Fruit fly (Drosophila melanogaster) whole organism, embryonic: Measurements from ENCODE around the gene Tcs3.

Experiments
- Awh ChIP-seq: fragments of 200-800 bp; sonication (Bioruptor generic); IDR thresholded peaks from 2 replicates; pipeline ENCODE4, ENCODE4 v1.3.6; 2022; ENCODE audit warnings: missing biosample characterization, missing genetic modification characterization
- Bgb ChIP-seq: fragments of 200-800 bp; sonication (Bioruptor generic); IDR thresholded peaks from 2 replicates; pipeline ENCODE4 v1.3.6; 2022; ENCODE audit warnings: missing biosample characterization, missing genetic modification characterization; ENCODE audit not compliant: partially characterized antibody
- Blimp-1 ChIP-seq: fragments of 200-800 bp; sonication (Bioruptor generic); optimal IDR thresholded peaks from 3 replicates; lab custom pipeline; 2018; ENCODE audit warnings: missing biosample characterization, missing genetic modification characterization, mild to moderate bottlenecking, moderate library complexity, missing genetic modification reagents
- CG10147 ChIP-seq: fragments of 200-800 bp; sonication (Bioruptor generic); optimal IDR thresholded peaks from 2 replicates; lab custom pipeline; 2019; ENCODE audit warnings: missing biosample characterization, mild to moderate bottlenecking, missing genetic modification characterization, moderate library complexity
- CG12769 ChIP-seq: fragments of 200-800 bp; sonication (Bioruptor generic); optimal IDR thresholded peaks from 2 replicates; lab custom pipeline; 2019; ENCODE audit warnings: missing biosample characterization, mild to moderate bottlenecking, missing genetic modification characterization, moderate library complexity
- CG13287 ChIP-seq: fragments of 200-800 bp; sonication (Bioruptor generic); IDR thresholded peaks from 2 replicates; pipeline ENCODE4 v1.3.6; 2022; ENCODE audit warnings: missing biosample characterization, missing genetic modification characterization; ENCODE audit not compliant: partially characterized antibody
- CG15514 ChIP-seq: fragments of 200-800 bp; sonication (Bioruptor generic); optimal IDR thresholded peaks from 3 replicates; lab custom pipeline; 2017; ENCODE audit warnings: missing biosample characterization, missing genetic modification characterization, mild to moderate bottlenecking, moderate library complexity, missing genetic modification reagents
- CG17612 ChIP-seq: fragments of 200-800 bp; sonication (Bioruptor generic); IDR thresholded peaks from 2 replicates; pipeline ENCODE4 v1.3.6; 2022; ENCODE audit warnings: missing biosample characterization, missing genetic modification characterization
- CG32532 ChIP-seq: fragments of 200-800 bp; sonication (Bioruptor generic); IDR thresholded peaks from 2 replicates; pipeline ENCODE4 v1.3.6; 2022; ENCODE audit warnings: missing biosample characterization, missing genetic modification characterization
- CG3838 ChIP-seq: fragments of 200-800 bp; sonication (Bioruptor generic); optimal IDR thresholded peaks from 3 replicates; lab custom pipeline; 2016; ENCODE audit warnings: missing biosample characterization, missing genetic modification characterization
- CG3847 ChIP-seq: fragments of 200-800 bp; sonication (Bioruptor generic); IDR thresholded peaks from 2 replicates; pipeline ENCODE4 v1.3.6; 2022; ENCODE audit warnings: missing biosample characterization, missing genetic modification characterization
- CG43689 ChIP-seq: fragments of 200-800 bp; sonication (Bioruptor generic); IDR thresholded peaks from 2 replicates; pipeline ENCODE4 v1.3.6; 2022; ENCODE audit warnings: missing biosample characterization, missing genetic modification characterization
- CG6175 ChIP-seq: fragments of 200-800 bp; sonication (Bioruptor generic); IDR thresholded peaks from 3 replicates; pipeline ENCODE4 v1.3.6; 2022; ENCODE audit warnings: missing biosample characterization, missing genetic modification characterization
- CG8290 ChIP-seq, 3 experiments: fragments of 200-800 bp; sonication (Bioruptor generic); optimal IDR thresholded peaks; 2 replicates each; lab custom pipeline; 2016 to 2019; ENCODE audit warnings: missing biosample characterization in 3 of 3, missing genetic modification characterization in 3 of 3, mild to moderate bottlenecking in 2 of 3, moderate library complexity in 1 of 3
- E2f2 ChIP-seq: fragments of 200-800 bp; sonication (Bioruptor generic); IDR thresholded peaks from 2 replicates; pipeline ENCODE4 v1.3.6; 2022; ENCODE audit warnings: missing biosample characterization, missing genetic modification characterization
- Ets65A ChIP-seq: fragments of 200-800 bp; sonication (Bioruptor generic); peaks from one replicate; lab custom pipeline; 2016; ENCODE audit warnings: missing biosample characterization, missing genetic modification characterization
- Med ChIP-seq: fragments of 200-800 bp; sonication (Bioruptor generic); peaks from one replicate; lab custom pipeline; 2016; ENCODE audit warnings: missing biosample characterization, missing genetic modification characterization, mild to moderate bottlenecking, inconsistent platforms, moderate library complexity
- NC2α ChIP-seq: fragments of 200-800 bp; sonication (Bioruptor generic); optimal IDR thresholded peaks from 2 replicates; lab custom pipeline; 2016; ENCODE audit warnings: missing biosample characterization, missing genetic modification characterization
- Opbp ChIP-seq: fragments of 200-800 bp; sonication (Bioruptor generic); IDR thresholded peaks from 3 replicates; pipeline ENCODE4 v1.3.6; 2022; ENCODE audit warnings: missing biosample characterization, missing genetic modification characterization; ENCODE audit not compliant: partially characterized antibody
- Pdp1 ChIP-seq, 2 experiments: fragments of 200-800 bp; sonication (Bioruptor generic); optimal IDR thresholded peaks; 3 replicates each; lab custom pipeline; 2016; ENCODE audit warnings: missing biosample characterization in 2 of 2, missing genetic modification characterization in 2 of 2, mild to moderate bottlenecking in 1 of 2, moderate library complexity in 1 of 2
- ap ChIP-seq: fragments of 200-800 bp; sonication (Bioruptor generic); IDR thresholded peaks from 2 replicates; pipeline ENCODE4 v1.3.6; 2022; ENCODE audit warnings: missing biosample characterization, missing genetic modification characterization
- bbx ChIP-seq: fragments of 200-800 bp; sonication (Bioruptor generic); IDR thresholded peaks from 2 replicates; pipeline ENCODE4 v1.3.6; 2022; ENCODE audit warnings: missing biosample characterization, missing genetic modification characterization; ENCODE audit not compliant: partially characterized antibody
- chinmo ChIP-seq: fragments of 200-800 bp; sonication (Bioruptor generic); IDR thresholded peaks from 4 replicates; pipeline ENCODE4 v1.3.6; 2022; ENCODE audit warnings: missing biosample characterization, missing genetic modification characterization; ENCODE audit not compliant: partially characterized antibody
- ci ChIP-seq: fragments of 200-800 bp; sonication (Bioruptor generic); IDR thresholded peaks from 3 replicates; pipeline ENCODE4 v1.3.6; 2022; ENCODE audit warnings: missing biosample characterization, missing genetic modification characterization
- crc ChIP-seq: fragments of 200-800 bp; sonication (Bioruptor generic); optimal IDR thresholded peaks from 2 replicates; lab custom pipeline; 2016; ENCODE audit warnings: missing biosample characterization, missing genetic modification characterization
- fd64A ChIP-seq: fragments of 200-800 bp; sonication (Bioruptor generic); optimal IDR thresholded peaks from 3 replicates; lab custom pipeline; 2018; ENCODE audit warnings: missing biosample characterization, mild to moderate bottlenecking, missing genetic modification characterization
- ftz-f1 ChIP-seq: fragments of 200-800 bp; sonication (Bioruptor generic); optimal IDR thresholded peaks from 2 replicates; lab custom pipeline; 2016; ENCODE audit warnings: missing biosample characterization, missing genetic modification characterization
- gcm ChIP-seq: fragments of 200-800 bp; sonication (Bioruptor generic); optimal IDR thresholded peaks from 2 replicates; lab custom pipeline; 2019; ENCODE audit warnings: missing biosample characterization, mild to moderate bottlenecking, missing genetic modification characterization, moderate library complexity
- lola ChIP-seq, 3 experiments: fragments of >200 bp in 2 of 3; fragments of 200-800 bp in 1 of 3; sonication (Bioruptor generic) in 1 of 3; optimal IDR thresholded peaks; 2 replicates each; lab custom pipeline; 2017 to 2019; ENCODE audit warnings: missing biosample characterization in 3 of 3, missing genetic modification characterization in 3 of 3, mild to moderate bottlenecking in 1 of 3, moderate library complexity in 1 of 3
- oc ChIP-seq: fragments of 200-800 bp; sonication (Bioruptor generic); optimal IDR thresholded peaks from 2 replicates; lab custom pipeline; 2018; ENCODE audit warnings: missing biosample characterization, mild to moderate bottlenecking, missing genetic modification characterization, moderate library complexity
- onecut ChIP-seq: fragments of 200-800 bp; sonication (Bioruptor generic); IDR thresholded peaks from 2 replicates; pipeline ENCODE4 v1.3.6; 2022; ENCODE audit warnings: missing biosample characterization, missing genetic modification characterization
- otp ChIP-seq: fragments of 200-800 bp; sonication (Bioruptor generic); IDR thresholded peaks from 3 replicates; pipeline ENCODE4, ENCODE4 v1.3.6; 2022; ENCODE audit warnings: missing biosample characterization, missing genetic modification characterization
- pros ChIP-seq: fragments of 200-800 bp; sonication (Bioruptor generic); optimal IDR thresholded peaks from 3 replicates; lab custom pipeline; 2019; ENCODE audit warnings: missing biosample characterization, mild to moderate bottlenecking, missing genetic modification characterization, moderate library complexity
- sd ChIP-seq: fragments of 200-800 bp; sonication (Bioruptor generic); optimal IDR thresholded peaks from 3 replicates; lab custom pipeline; 2018; ENCODE audit warnings: missing biosample characterization, mild to moderate bottlenecking, missing genetic modification characterization, moderate library complexity
- sqz ChIP-seq: fragments of 200-800 bp; sonication (Bioruptor generic); optimal IDR thresholded peaks from 3 replicates; lab custom pipeline; 2018; ENCODE audit warnings: missing biosample characterization, mild to moderate bottlenecking, missing genetic modification characterization
- stc ChIP-seq: fragments of 200-800 bp; sonication (Bioruptor generic); IDR thresholded peaks from 2 replicates; pipeline ENCODE4 v1.3.6; 2022; ENCODE audit warnings: missing biosample characterization, missing genetic modification characterization
- vvl ChIP-seq: fragments of 200-800 bp; sonication (Bioruptor generic); IDR thresholded peaks from 2 replicates; pipeline ENCODE4 v1.3.6; 2022; ENCODE audit warnings: missing biosample characterization, missing genetic modification characterization
- zen2 ChIP-seq: fragments of 200-800 bp; sonication (Bioruptor generic); IDR thresholded peaks from 3 replicates; pipeline ENCODE4 v1.3.6; 2022; ENCODE audit warnings: missing biosample characterization, missing genetic modification characterization; ENCODE audit not compliant: partially characterized antibody

Tcs3 gene

DNA sequence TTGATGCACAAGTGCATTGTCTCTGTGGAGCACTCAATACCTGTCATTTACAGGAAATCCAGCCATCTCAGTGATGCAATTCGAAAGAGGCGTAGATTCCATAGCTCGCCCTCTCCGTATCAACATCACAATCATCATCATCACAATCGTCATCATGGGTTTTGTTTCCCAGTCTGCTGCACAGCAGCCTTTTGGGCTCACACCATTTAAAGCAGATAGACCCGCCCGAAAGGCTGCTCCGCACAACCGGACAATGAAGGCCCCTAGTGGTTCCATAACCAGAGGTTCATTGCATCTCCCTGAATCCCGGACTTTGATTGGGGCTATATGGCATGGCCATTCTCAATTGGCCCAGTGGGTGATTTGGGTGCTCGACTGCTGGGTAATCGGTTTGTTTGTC lies 16.9 kb upstream of the Tcs3 start:
- TF ChIP-seq ci: peak; percentile 58; the same call in 1 of the 3 replicates
- peak; percentile 24; the same call in 1 of the 2 replicates for TF ChIP-seq vvl
- TF ChIP-seq ftz-f1 (GFP tag; lab: Kevin White, UChicago): peak; percentile 44
- peak; percentile 9; the same call in 1 of the 2 replicates for TF ChIP-seq E2f2 (GFP tag; lab: Robert Waterston, UW)
- peak; percentile 35; the same call in 1 of the 2 replicates for TF ChIP-seq CG17612 (GFP tag; lab: Robert Waterston, UW)
- peak; percentile 45; the same call in 1 of the 2 replicates for TF ChIP-seq CG13287
- no peak for TF ChIP-seq stc
- TF ChIP-seq lola (GFP tag; optimal IDR thresholded peaks at IDR 0.05; lab: Kevin White, UChicago): peak in 1 of 3 experiments; percentile 53
- peak; percentile 75 for TF ChIP-seq Med (GFP tag; lab: Kevin White, UChicago)
- TF ChIP-seq Bgb: peak; percentile 18; the same call in 1 of the 2 replicates
- TF ChIP-seq crc (GFP tag; lab: Kevin White, UChicago): no peak
- no peak for TF ChIP-seq fd64A (GFP tag; lab: Kevin White, UChicago)
- peak; percentile 46 for TF ChIP-seq CG12769 (tag; lab: Kevin White, UChicago)
- peak; percentile 38; the same call in 1 of the 2 replicates for TF ChIP-seq bbx (GFP tag; lab: Robert Waterston, UW)
- peak in 1 of 2 experiments; percentile 65 for TF ChIP-seq Pdp1 (GFP tag; optimal IDR thresholded peaks at IDR 0.05; lab: Kevin White, UChicago)
- TF ChIP-seq CG3838 (GFP tag; lab: Kevin White, UChicago): no peak
- no peak for TF ChIP-seq CG3847
- TF ChIP-seq CG15514: peak; percentile 96
- 0 out of 3 replicates have a peak, but pooled peaks have one; percentile 13 for TF ChIP-seq zen2 (GFP tag; lab: Robert Waterston, UW)
- TF ChIP-seq gcm (GFP tag; lab: Kevin White, UChicago): no peak
- TF ChIP-seq sqz: no peak
- no peak for TF ChIP-seq CG8290 (GFP tag; optimal IDR thresholded peaks at IDR 0.05; lab: Kevin White, UChicago)
- TF ChIP-seq CG8290 (tag; optimal IDR thresholded peaks at IDR 0.05; lab: Kevin White, UChicago): peak in 1 of 2 experiments; percentile 31

DNA sequence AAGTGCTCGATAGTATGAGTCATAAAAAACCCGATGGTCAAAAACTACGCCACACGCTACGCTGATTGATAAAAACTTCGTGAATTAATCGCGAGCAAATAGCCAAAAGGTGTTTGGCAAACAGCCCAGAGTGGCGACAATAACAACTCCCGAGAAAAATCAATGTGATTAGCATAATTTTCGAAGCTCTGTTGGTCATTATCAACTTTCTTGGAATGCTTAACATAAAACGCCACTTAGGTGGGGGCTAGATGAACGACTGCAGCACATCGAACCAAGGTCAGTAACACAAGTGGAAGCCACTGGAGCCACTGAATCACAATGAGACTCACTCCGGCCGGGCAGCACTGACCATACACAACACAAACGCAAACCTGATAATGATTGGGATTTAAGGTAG lies 14.1 kb upstream of the Tcs3 start:
- TF ChIP-seq Awh (GFP tag; lab: Robert Waterston, UW): peak; percentile 47
- peak; percentile 2 for TF ChIP-seq Ets65A (GFP tag; lab: Kevin White, UChicago)
- no peak for TF ChIP-seq ap (GFP tag; lab: Robert Waterston, UW)
- 0 out of 3 replicates have a peak, but pooled peaks have one; percentile 25 for TF ChIP-seq CG6175
- no peak for TF ChIP-seq NC2α (GFP tag; lab: Kevin White, UChicago)
- TF ChIP-seq sd (tag; lab: Kevin White, UChicago): peak; percentile 66
- TF ChIP-seq Blimp-1 (GFP tag; lab: Kevin White, UChicago): peak; percentile 63
- no peak for TF ChIP-seq Opbp (GFP tag; lab: Robert Waterston, UW)
- peak; percentile 83 for TF ChIP-seq vvl
- TF ChIP-seq CG32532 (GFP tag; lab: Robert Waterston, UW): 0 out of 2 replicates have a peak, but pooled peaks have one; percentile 10
- TF ChIP-seq otp (GFP tag; lab: Robert Waterston, UW): no peak
- TF ChIP-seq CG43689: 0 out of 2 replicates have a peak, but pooled peaks have one; percentile 10
- TF ChIP-seq ftz-f1 (GFP tag; lab: Kevin White, UChicago): peak; percentile 48
- peak; percentile 61 for TF ChIP-seq onecut (GFP tag; lab: Robert Waterston, UW)
- TF ChIP-seq CG10147 (GFP tag; lab: Kevin White, UChicago): no peak
- TF ChIP-seq oc: peak; percentile 47
- peak; percentile 68 for TF ChIP-seq CG12769 (tag; lab: Kevin White, UChicago)
- peak; percentile 71; the same call in 1 of the 4 replicates for TF ChIP-seq chinmo (GFP tag; lab: Robert Waterston, UW)
- TF ChIP-seq Med (GFP tag; lab: Kevin White, UChicago): peak; percentile 20
- TF ChIP-seq CG17612 (GFP tag; lab: Robert Waterston, UW): no peak
- TF ChIP-seq pros (GFP tag; lab: Kevin White, UChicago): peak; percentile 62
